Fruit fly (Drosophila melanogaster): ENCODE data around the gene Cpr97Eb.

DNA sequence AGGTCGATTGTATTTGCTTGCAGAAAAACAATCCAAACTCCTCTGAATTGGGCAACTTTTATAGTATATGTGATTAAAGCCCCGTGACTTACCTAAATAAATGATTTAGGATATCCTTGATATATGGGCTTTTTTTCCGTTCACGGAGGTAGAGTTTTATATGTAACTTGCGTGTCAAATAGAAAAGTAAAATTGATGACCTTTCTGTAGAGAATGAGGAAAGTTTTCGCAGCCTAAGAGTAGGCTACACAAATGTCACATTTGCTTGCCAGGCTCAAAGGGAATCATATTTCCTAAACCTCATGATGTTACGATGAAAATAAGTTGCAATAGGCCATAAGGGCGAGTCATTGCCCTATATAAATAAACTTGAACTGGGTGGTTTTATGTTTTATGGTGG lies 34.8 kb downstream of the Cpr97Eb start:
- TF ChIP-seq CG7045 (GFP tag; optimal IDR thresholded peaks at IDR 0.05) (no peak), tj (GFP tag; optimal IDR thresholded peaks at IDR 0.05) (no peak), CG33017 (tag; optimal IDR thresholded peaks at IDR 0.05) (no peak), ovo (GFP tag; optimal IDR thresholded peaks at IDR 0.05) (no peak), CG5204 (GFP tag; optimal IDR thresholded peaks at IDR 0.05) (no peak), kay (GFP tag; ENCODE audit: borderline replicate concordance) (no peak), toe (GFP tag; optimal IDR thresholded peaks at IDR 0.05) (no peak), Mnt (GFP tag; optimal IDR thresholded peaks at IDR 0.05) (no peak), CG11617 (GFP tag; optimal IDR thresholded peaks at IDR 0.05) (no peak), cic (GFP tag; optimal IDR thresholded peaks at IDR 0.05) (no peak), CG12768 (GFP tag; optimal IDR thresholded peaks at IDR 0.05) (no peak), CG14711 (tag; optimal IDR thresholded peaks at IDR 0.05) (no peak)
